Worm (Caenorhabditis elegans) whole organism, early embryonic: Measurements from ENCODE around the gene Y57G11C.8.

Source experiments
- ama-1 ChIP-seq: fragments of 150-350 bp; optimal IDR thresholded peaks from 2 replicates; lab custom pipeline; 2014
- ceh-36 ChIP-seq: sonication (generic microtip); optimal IDR thresholded peaks from 2 replicates; lab custom pipeline; 2016; ENCODE audit warnings: missing genetic modification characterization, inconsistent platforms, missing compliant biosample characterization
- hnd-1 ChIP-seq: sonication (generic microtip); optimal IDR thresholded peaks from 2 replicates; lab custom pipeline; 2016; ENCODE audit warnings: missing genetic modification characterization, missing compliant biosample characterization
- pes-1 ChIP-seq: fragments of 200-800 bp; sonication (Bioruptor generic); IDR thresholded peaks from 2 replicates; pipeline ENCODE4 v1.3.6; 2022; ENCODE audit warnings: missing genetic modification reagents, missing genetic modification characterization, missing compliant biosample characterization

- TF ChIP-seq ama-1 (lab: Kevin White, UChicago) (no peak), ceh-36 (tag; lab: Kevin White, UChicago) (no peak), pes-1 (GFP tag; lab: Robert Waterston, UW) (no peak), hnd-1 (no peak)
Measured at ce11 chrIV:14790579-14790978, 8.9 kb downstream of the Y57G11C.8 start.
